Fruit fly (Drosophila melanogaster): ENCODE results near the gene Saysd1.
A peak's percentile ranks its signal among the peaks of the same experiment; 100 is the strongest.

Saysd1 gene

DNA sequence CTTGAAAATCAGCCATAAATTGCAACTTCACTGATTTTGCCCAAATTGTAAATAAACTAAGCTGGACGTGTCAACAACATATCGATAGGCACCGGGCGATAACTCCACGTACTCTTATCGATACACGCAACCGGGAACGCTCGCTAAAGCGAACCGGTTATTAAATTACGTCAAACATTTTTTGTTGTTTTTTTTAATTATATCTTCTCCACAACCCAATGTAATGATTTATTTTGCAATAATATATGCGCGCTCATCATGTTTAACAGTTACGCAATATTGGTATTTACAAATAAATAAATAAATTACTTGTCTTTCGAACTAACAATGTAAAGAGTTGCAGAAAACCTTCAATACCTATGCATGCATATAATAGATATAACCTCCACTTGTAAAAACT lies at the start of gene Saysd1 (continued):
- TF ChIP-seq hb (GFP tag; IDR thresholded peaks at IDR 0.05; ENCODE audit: partially characterized antibody) (peak; percentile 85), pfk (GFP tag; optimal IDR thresholded peaks at IDR 0.05) (no peak), CG10959 (GFP tag; IDR thresholded peaks at IDR 0.05) (no peak), Gug (GFP tag; IDR thresholded peaks at IDR 0.05) (peak; percentile 35; the same call in 1 of the 4 replicates), CG12155 (GFP tag; optimal IDR thresholded peaks at IDR 0.05) (no peak), sob (GFP tag; IDR thresholded peaks at IDR 0.05) (peak; percentile 62), klu (GFP tag; IDR thresholded peaks at IDR 0.05) (no peak), E2f1 (GFP tag; IDR thresholded peaks at IDR 0.05) (0 out of 2 replicates have a peak, but pooled peaks have one; percentile 28), HHEX (GFP tag; optimal IDR thresholded peaks at IDR 0.05) (no peak), CG13775 (GFP tag; optimal IDR thresholded peaks at IDR 0.05) (no peak), sc (optimal IDR thresholded peaks at IDR 0.05) (no peak), sc (GFP tag; optimal IDR thresholded peaks at IDR 0.05) (no peak), crp (GFP tag; optimal IDR thresholded peaks at IDR 0.05) (no peak), luna (GFP tag; optimal IDR thresholded peaks at IDR 0.05) (no peak), Meics (GFP tag; optimal IDR thresholded peaks at IDR 0.05) (peak; percentile 44), slou (GFP tag; optimal IDR thresholded peaks at IDR 0.05) (no peak), CG17385 (GFP tag; optimal IDR thresholded peaks at IDR 0.05) (no peak), Sry-δ (GFP tag; optimal IDR thresholded peaks at IDR 0.05) (peak; percentile 71), vnd (GFP tag; IDR thresholded peaks at IDR 0.05; ENCODE audit: partially characterized antibody) (peak; percentile 78), chinmo (GFP tag; IDR thresholded peaks at IDR 0.05; ENCODE audit: partially characterized antibody) (peak; percentile 82; the same call in 1 of the 4 replicates), CG16779 (GFP tag; IDR thresholded peaks at IDR 0.05) (no peak), Trl (optimal IDR thresholded peaks at IDR 0.05) (no peak), Trl (GFP tag; optimal IDR thresholded peaks at IDR 0.05) (peak; percentile 11), Lhr (GFP tag; optimal IDR thresholded peaks at IDR 0.05) (no peak), CG11398 (GFP tag; optimal IDR thresholded peaks at IDR 0.05) (no peak), CG1024 (GFP tag; IDR thresholded peaks at IDR 0.05) (no peak), Stat92E (GFP tag; optimal IDR thresholded peaks at IDR 0.05) (no peak), CG6683 (GFP tag; optimal IDR thresholded peaks at IDR 0.05) (no peak), CG12769 (tag; optimal IDR thresholded peaks at IDR 0.05) (peak; percentile 37), odd (GFP tag; optimal IDR thresholded peaks at IDR 0.05) (no peak), nerfin-2 (GFP tag; IDR thresholded peaks at IDR 0.05; ENCODE audit: partially characterized antibody) (peak; percentile 71), HLH3B (GFP tag; IDR thresholded peaks at IDR 0.05) (no peak), kay (GFP tag; optimal IDR thresholded peaks at IDR 0.05) (peak; percentile 14), CG1792 (GFP tag; optimal IDR thresholded peaks at IDR 0.05) (peak; percentile 1), chif (GFP tag; optimal IDR thresholded peaks at IDR 0.05) (no peak), jing (GFP tag; optimal IDR thresholded peaks at IDR 0.05) (no peak), Abd-B (GFP tag; optimal IDR thresholded peaks at IDR 0.05) (no peak), Gsc (GFP tag; IDR thresholded peaks at IDR 0.05) (no peak), ind (GFP tag; optimal IDR thresholded peaks at IDR 0.05) (peak; percentile 31), Ada2b (GFP tag; IDR thresholded peaks at IDR 0.05) (peak; percentile 48; the same call in 1 of the 2 replicates), Med (GFP tag) (peak; percentile 84), Rx (GFP tag; IDR thresholded peaks at IDR 0.05) (peak; percentile 29; the same call in 1 of the 2 replicates), gsb (GFP tag; IDR thresholded peaks at IDR 0.05) (no peak), CG10209 (GFP tag; optimal IDR thresholded peaks at IDR 0.05) (no peak), CG2120 (GFP tag; optimal IDR thresholded peaks at IDR 0.05) (peak; percentile 6), ato (GFP tag; IDR thresholded peaks at IDR 0.05; ENCODE audit: partially characterized antibody) (peak; percentile 89), CG4424 (GFP tag; optimal IDR thresholded peaks at IDR 0.05) (peak; percentile 41), Dad (GFP tag; optimal IDR thresholded peaks at IDR 0.05) (no peak), ap (GFP tag; IDR thresholded peaks at IDR 0.05) (no peak), yki (optimal IDR thresholded peaks at IDR 0.05) (no peak), B-H1 (GFP tag; IDR thresholded peaks at IDR 0.05) (no peak), CG7987 (GFP tag; optimal IDR thresholded peaks at IDR 0.05) (peak; percentile 11)

All from whole organism, embryonic.